Fruit fly (Drosophila melanogaster) whole organism, prepupa: ENCODE measurements around the gene CG3408.

Source experiments
- Blimp-1 ChIP-seq: fragments of 200-800 bp; sonication (Bioruptor generic); optimal IDR thresholded peaks from 3 replicates; lab custom pipeline; 2017; ENCODE audit warnings: missing biosample characterization, missing genetic modification characterization, mild to moderate bottlenecking, moderate library complexity, missing genetic modification reagents
- CG10631 ChIP-seq: fragments of 200-800 bp; sonication (Bioruptor generic); optimal IDR thresholded peaks from 2 replicates; lab custom pipeline; 2016; ENCODE audit warnings: missing biosample characterization, missing genetic modification characterization
- CG11294 ChIP-seq: fragments of 200-800 bp; sonication (Bioruptor generic); IDR thresholded peaks from 2 replicates; pipeline ENCODE4 v1.3.6; 2022; ENCODE audit warnings: missing biosample characterization, missing genetic modification characterization
- CG11762 ChIP-seq: fragments of 200-800 bp; sonication (Bioruptor generic); optimal IDR thresholded peaks from 3 replicates; lab custom pipeline; 2016; ENCODE audit warnings: missing biosample characterization, missing genetic modification characterization; ENCODE audit not compliant: insufficient read depth
- CG11902 ChIP-seq: fragments of 200-800 bp; sonication (Bioruptor generic); optimal IDR thresholded peaks from 3 replicates; lab custom pipeline; 2016; ENCODE audit warnings: missing biosample characterization, missing genetic modification characterization
- CG15336 ChIP-seq: fragments of 200-800 bp; sonication (Bioruptor generic); IDR thresholded peaks from 2 replicates; pipeline ENCODE4 v1.3.6; 2022; ENCODE audit warnings: missing biosample characterization, missing genetic modification characterization
- CG1621 ChIP-seq: fragments of 200-800 bp; sonication (Bioruptor generic); optimal IDR thresholded peaks from 3 replicates; lab custom pipeline; 2018; ENCODE audit warnings: missing biosample characterization, mild to moderate bottlenecking, missing genetic modification characterization
- CG16779 ChIP-seq: fragments of 200-800 bp; sonication (Bioruptor generic); optimal IDR thresholded peaks from 3 replicates; lab custom pipeline; 2017; ENCODE audit warnings: missing biosample characterization, mild to moderate bottlenecking, missing genetic modification characterization
- CG3032 ChIP-seq: fragments of 200-800 bp; optimal IDR thresholded peaks from 2 replicates; lab custom pipeline; 2019; ENCODE audit warnings: missing biosample characterization, mild to moderate bottlenecking, missing genetic modification characterization, moderate library complexity
- CG31627 ChIP-seq: fragments of 200-800 bp; sonication (Bioruptor generic); optimal IDR thresholded peaks from 3 replicates; lab custom pipeline; 2016; ENCODE audit warnings: missing biosample characterization, missing genetic modification characterization
- CG6276 ChIP-seq: fragments of 200-800 bp; sonication (Bioruptor generic); optimal IDR thresholded peaks from 2 replicates; lab custom pipeline; 2017; ENCODE audit warnings: missing biosample characterization, mild to moderate bottlenecking, missing genetic modification characterization
- CG6792 ChIP-seq: fragments of 200-800 bp; sonication (Bioruptor generic); optimal IDR thresholded peaks from 3 replicates; lab custom pipeline; 2016; ENCODE audit warnings: missing biosample characterization, missing genetic modification characterization
- CG6808 ChIP-seq: fragments of 200-800 bp; sonication (Bioruptor generic); optimal IDR thresholded peaks from 3 replicates; lab custom pipeline; 2017; ENCODE audit warnings: missing biosample characterization, missing genetic modification characterization, mild to moderate bottlenecking, moderate library complexity, missing genetic modification reagents
- CG6854 ChIP-seq: fragments of 200-800 bp; sonication (Bioruptor generic); optimal IDR thresholded peaks from 2 replicates; lab custom pipeline; 2017; ENCODE audit warnings: missing biosample characterization, mild to moderate bottlenecking, missing genetic modification characterization
- CG7368 ChIP-seq: fragments of 200-800 bp; sonication (Bioruptor generic); optimal IDR thresholded peaks from 3 replicates; lab custom pipeline; 2016; ENCODE audit warnings: missing biosample characterization, missing genetic modification characterization
- CG8119 ChIP-seq: fragments of 200-800 bp; sonication (Bioruptor generic); IDR thresholded peaks from 3 replicates; pipeline ENCODE4 v1.3.6; 2022; ENCODE audit warnings: missing biosample characterization, missing genetic modification characterization
- CG8319 ChIP-seq: fragments of 200-800 bp; sonication (Bioruptor generic); optimal IDR thresholded peaks from 3 replicates; lab custom pipeline; 2016; ENCODE audit warnings: missing biosample characterization, missing genetic modification characterization
- CG8632 ChIP-seq: fragments of 200-800 bp; sonication (Bioruptor generic); optimal IDR thresholded peaks from 3 replicates; lab custom pipeline; 2016; ENCODE audit warnings: missing biosample characterization, missing genetic modification characterization
- CG9139 ChIP-seq: fragments of 200-800 bp; sonication (Bioruptor generic); optimal IDR thresholded peaks from 3 replicates; lab custom pipeline; 2017; ENCODE audit warnings: missing biosample characterization, mild to moderate bottlenecking, missing genetic modification characterization
- Eip78C ChIP-seq: fragments of 200-800 bp; sonication (Bioruptor generic); peaks from one replicate; lab custom pipeline; 2016; ENCODE audit warnings: missing biosample characterization, missing genetic modification characterization
- Ets96B ChIP-seq: fragments of 200-800 bp; optimal IDR thresholded peaks from 2 replicates; lab custom pipeline; 2019; ENCODE audit warnings: missing biosample characterization, mild to moderate bottlenecking, missing genetic modification characterization, moderate library complexity
- Gug ChIP-seq: fragments of 200-800 bp; sonication (Bioruptor generic); IDR thresholded peaks from 2 replicates; pipeline ENCODE4 v1.3.6; 2022; ENCODE audit warnings: missing biosample characterization, missing genetic modification characterization
- Hr38 ChIP-seq: sonication (Bioruptor generic); optimal IDR thresholded peaks from 2 replicates; lab custom pipeline; 2016; ENCODE audit warnings: missing biosample characterization, missing genetic modification characterization
- Hr4 ChIP-seq: fragments of 200-800 bp; sonication (Bioruptor generic); optimal IDR thresholded peaks from 3 replicates; lab custom pipeline; 2016; ENCODE audit warnings: missing biosample characterization, missing genetic modification characterization
- Lpt ChIP-seq: fragments of 200-800 bp; sonication (Bioruptor generic); optimal IDR thresholded peaks from 3 replicates; lab custom pipeline; 2016; ENCODE audit warnings: missing biosample characterization, missing genetic modification characterization
- OdsH ChIP-seq: fragments of 200-800 bp; sonication (Bioruptor generic); optimal IDR thresholded peaks from 3 replicates; lab custom pipeline; 2016; ENCODE audit warnings: missing biosample characterization, missing genetic modification characterization
- Smox ChIP-seq: fragments of 200-800 bp; sonication (Bioruptor generic); optimal IDR thresholded peaks from 3 replicates; lab custom pipeline; 2016; ENCODE audit warnings: missing biosample characterization, missing genetic modification characterization
- Sox102F ChIP-seq: fragments of 200-800 bp; sonication (Bioruptor generic); optimal IDR thresholded peaks from 2 replicates; lab custom pipeline; 2016; ENCODE audit warnings: missing biosample characterization, mild to moderate bottlenecking, missing genetic modification characterization
- Sox14 ChIP-seq: fragments of 200-800 bp; sonication (Bioruptor generic); optimal IDR thresholded peaks from 3 replicates; lab custom pipeline; 2016; ENCODE audit warnings: missing biosample characterization, missing genetic modification characterization
- Sox15 ChIP-seq: fragments of 200-800 bp; sonication (Bioruptor generic); optimal IDR thresholded peaks from 3 replicates; lab custom pipeline; 2016; ENCODE audit warnings: missing biosample characterization, missing genetic modification characterization
- achi ChIP-seq: fragments of 200-800 bp; sonication (Bioruptor generic); optimal IDR thresholded peaks from 3 replicates; lab custom pipeline; 2016; ENCODE audit warnings: missing biosample characterization, missing genetic modification characterization
- acj6 ChIP-seq: fragments of 200-800 bp; sonication (Bioruptor generic); optimal IDR thresholded peaks from 3 replicates; lab custom pipeline; 2016; ENCODE audit warnings: missing biosample characterization, missing genetic modification characterization
- dsx ChIP-seq: fragments of 200-800 bp; optimal IDR thresholded peaks from 3 replicates; lab custom pipeline; 2019; ENCODE audit warnings: missing biosample characterization, mild to moderate bottlenecking, missing genetic modification characterization, moderate library complexity; ENCODE audit not compliant: poor library complexity, severe bottlenecking
- esn ChIP-seq: fragments of 200-800 bp; sonication (Bioruptor generic); optimal IDR thresholded peaks from 2 replicates; lab custom pipeline; 2016; ENCODE audit warnings: missing biosample characterization, mild to moderate bottlenecking, missing genetic modification characterization, moderate library complexity
- fd59A ChIP-seq: fragments of 200-800 bp; sonication (Bioruptor generic); optimal IDR thresholded peaks from 2 replicates; lab custom pipeline; 2017; ENCODE audit warnings: missing biosample characterization, mild to moderate bottlenecking, missing genetic modification characterization, missing genetic modification reagents
- fd85E ChIP-seq: fragments of 200-800 bp; sonication (Bioruptor generic); optimal IDR thresholded peaks from 3 replicates; lab custom pipeline; 2016; ENCODE audit warnings: missing biosample characterization, missing genetic modification characterization
- fkh ChIP-seq: fragments of 200-800 bp; sonication (Bioruptor generic); optimal IDR thresholded peaks from 3 replicates; lab custom pipeline; 2017; ENCODE audit warnings: missing biosample characterization, mild to moderate bottlenecking, missing genetic modification characterization, moderate library complexity
- net ChIP-seq: fragments of 200-800 bp; sonication (Bioruptor generic); optimal IDR thresholded peaks from 3 replicates; lab custom pipeline; 2016; ENCODE audit warnings: missing biosample characterization, missing genetic modification characterization
- pdm3 ChIP-seq: fragments of 200-800 bp; sonication (Bioruptor generic); optimal IDR thresholded peaks from 3 replicates; lab custom pipeline; 2016; ENCODE audit warnings: missing biosample characterization, missing genetic modification characterization
- salr ChIP-seq, 2 experiments: fragments of 200-800 bp; sonication (Bioruptor generic); optimal IDR thresholded peaks; 3 replicates each; lab custom pipeline; 2016 to 2018; ENCODE audit warnings: missing biosample characterization in 2 of 2, missing genetic modification characterization in 2 of 2, mild to moderate bottlenecking in 1 of 2
- spab ChIP-seq: fragments of 200-800 bp; sonication (Bioruptor generic); optimal IDR thresholded peaks from 2 replicates; lab custom pipeline; 2017; ENCODE audit warnings: missing biosample characterization, mild to moderate bottlenecking, missing genetic modification characterization, missing genetic modification reagents
- ss ChIP-seq, 2 experiments: fragments of 200-800 bp; sonication (Bioruptor generic); optimal IDR thresholded peaks; 2 replicates in 1 of 2; 3 replicates in 1 of 2; lab custom pipeline; 2017 to 2018; ENCODE audit warnings: mild to moderate bottlenecking in 2 of 2, missing biosample characterization in 2 of 2, missing genetic modification characterization in 2 of 2, moderate library complexity in 1 of 2
- svp ChIP-seq: fragments of 200-800 bp; sonication (Bioruptor generic); peaks from one replicate; lab custom pipeline; 2016; ENCODE audit warnings: missing biosample characterization, missing genetic modification characterization
- topi ChIP-seq: fragments of 200-800 bp; sonication (Bioruptor generic); optimal IDR thresholded peaks from 3 replicates; lab custom pipeline; 2016; ENCODE audit warnings: missing biosample characterization, missing genetic modification characterization
- vri ChIP-seq: fragments of 200-800 bp; sonication (Bioruptor generic); optimal IDR thresholded peaks from 3 replicates; lab custom pipeline; 2016; ENCODE audit warnings: missing biosample characterization, mild to moderate bottlenecking, missing genetic modification characterization

Gene CG3408

dm6 chr3L:9468261-9468890 lies 41.0 kb downstream of the CG3408 start (continued):
- TF ChIP-seq CG8119 (GFP tag; lab: Robert Waterston, UW) (no peak), fd85E (GFP tag; lab: Kevin White, UChicago) (no peak), CG16779 (no peak), fd59A (GFP tag; lab: Kevin White, UChicago) (no peak), Gug (GFP tag; lab: Robert Waterston, UW) (no peak), fkh (GFP tag; lab: Kevin White, UChicago) (no peak), net (GFP tag; lab: Kevin White, UChicago) (peak; percentile 8), achi (GFP tag; lab: Kevin White, UChicago) (no peak), CG31627 (GFP tag; lab: Kevin White, UChicago) (peak; percentile 29), CG8632 (GFP tag; lab: Kevin White, UChicago) (no peak), Hr38 (no peak), CG11294 (GFP tag; lab: Robert Waterston, UW) (no peak), Ets96B (tag; lab: Kevin White, UChicago) (no peak), Lpt (GFP tag; lab: Kevin White, UChicago) (no peak), Sox14 (GFP tag; lab: Kevin White, UChicago) (peak; percentile 20), OdsH (GFP tag; lab: Kevin White, UChicago) (peak; percentile 46), Smox (GFP tag; lab: Kevin White, UChicago) (peak; percentile 32), vri (GFP tag; lab: Kevin White, UChicago) (no peak), Eip78C (GFP tag; lab: Kevin White, UChicago) (peak; percentile 66), dsx (no peak), CG6276 (GFP tag; lab: Kevin White, UChicago) (no peak), acj6 (GFP tag; lab: Kevin White, UChicago) (no peak), CG11762 (GFP tag; lab: Kevin White, UChicago) (no peak), Blimp-1 (no peak), salr (GFP tag; optimal IDR thresholded peaks at IDR 0.05; lab: Kevin White, UChicago) (peak in 1 of 2 experiments; percentile 45), topi (GFP tag; lab: Kevin White, UChicago) (peak; percentile 23), CG3032 (tag; lab: Kevin White, UChicago) (no peak), CG11902 (GFP tag; lab: Kevin White, UChicago) (no peak), esn (GFP tag; lab: Kevin White, UChicago) (no peak), CG6792 (GFP tag; lab: Kevin White, UChicago) (no peak)

DNA sequence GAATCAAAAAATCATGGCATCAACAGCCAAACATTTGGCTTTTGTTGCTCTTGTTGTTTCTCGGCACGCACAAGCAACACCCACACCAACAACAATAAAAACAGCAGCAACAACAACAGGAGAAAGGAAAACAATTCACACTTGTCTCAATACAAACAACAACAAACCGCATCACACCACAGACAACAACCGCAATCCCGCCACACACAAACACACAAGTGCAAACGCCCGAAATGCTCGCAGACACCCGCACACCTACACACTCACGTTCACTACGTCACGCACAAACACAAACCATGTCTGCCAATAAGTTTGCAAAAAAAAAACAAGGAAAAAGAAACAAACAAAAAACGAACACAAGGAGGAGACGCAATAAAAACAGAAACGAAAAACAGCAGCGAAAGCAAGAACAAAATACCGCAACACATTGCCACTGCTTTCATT lies 41.6 kb downstream of the CG3408 start:
- no peak for TF ChIP-seq Sox15 (GFP tag; lab: Kevin White, UChicago)
- peak; percentile 68 to 71 for TF ChIP-seq ss (GFP tag; optimal IDR thresholded peaks at IDR 0.05; lab: Kevin White, UChicago)
- no peak for TF ChIP-seq Blimp-1
- no peak for TF ChIP-seq CG31627 (GFP tag; lab: Kevin White, UChicago)
- TF ChIP-seq Sox102F (GFP tag; lab: Kevin White, UChicago) = peak; percentile 15
- no peak for TF ChIP-seq CG8632 (GFP tag; lab: Kevin White, UChicago)
- TF ChIP-seq CG8319 = no peak
- TF ChIP-seq pdm3 = no peak
- TF ChIP-seq CG11902 (GFP tag; lab: Kevin White, UChicago) = no peak
- TF ChIP-seq CG3032 (tag; lab: Kevin White, UChicago) = no peak
- peak; percentile 48 for TF ChIP-seq CG6854 (GFP tag; lab: Kevin White, UChicago)
- peak; percentile 40 for TF ChIP-seq Eip78C (GFP tag; lab: Kevin White, UChicago)
- no peak for TF ChIP-seq esn (GFP tag; lab: Kevin White, UChicago)
- no peak; the same call in 1 of the 2 replicates for TF ChIP-seq CG11294 (GFP tag; lab: Robert Waterston, UW)
- no peak for TF ChIP-seq vri (GFP tag; lab: Kevin White, UChicago)
- peak; percentile 48 for TF ChIP-seq Lpt (GFP tag; lab: Kevin White, UChicago)
- no peak for TF ChIP-seq OdsH (GFP tag; lab: Kevin White, UChicago)
- TF ChIP-seq Smox (GFP tag; lab: Kevin White, UChicago) = no peak
- peak; percentile 21 for TF ChIP-seq fd85E (GFP tag; lab: Kevin White, UChicago)
- peak; percentile 60 for TF ChIP-seq CG15336 (GFP tag; lab: Robert Waterston, UW)
- TF ChIP-seq CG1621 (tag; lab: Kevin White, UChicago) = peak; percentile 23
- TF ChIP-seq acj6 (GFP tag; lab: Kevin White, UChicago) = no peak
- TF ChIP-seq CG9139 = peak; percentile 58
- no peak for TF ChIP-seq Hr4
- no peak for TF ChIP-seq CG10631 (GFP tag; lab: Kevin White, UChicago)
- TF ChIP-seq achi (GFP tag; lab: Kevin White, UChicago) = peak; percentile 9
- TF ChIP-seq fd59A (GFP tag; lab: Kevin White, UChicago) = no peak
- peak; percentile 77 for TF ChIP-seq fkh (GFP tag; lab: Kevin White, UChicago)
- TF ChIP-seq Hr38 = no peak
- TF ChIP-seq Ets96B (tag; lab: Kevin White, UChicago) = no peak
- no peak for TF ChIP-seq svp
- TF ChIP-seq CG6808 (GFP tag; lab: Kevin White, UChicago) = peak; percentile 59
- TF ChIP-seq spab (GFP tag; lab: Kevin White, UChicago) = peak; percentile 2
- no peak for TF ChIP-seq CG7368 (GFP tag; lab: Kevin White, UChicago)
- no peak for TF ChIP-seq CG6792 (GFP tag; lab: Kevin White, UChicago)
